Worm (Caenorhabditis elegans) whole organism, L2 larva: ENCODE data around the gene syp-2.

Experiments
- C34F6.9 ChIP-seq: fragments of 150-350 bp; optimal IDR thresholded peaks from 2 replicates; lab custom pipeline; 2014; ENCODE audit warnings: missing biosample characterization, missing genetic modification characterization
- Y55F3AM.14 ChIP-seq: fragments of 200-800 bp; sonication (Bioruptor generic); optimal IDR thresholded peaks from 2 replicates; lab custom pipeline; 2018; ENCODE audit warnings: mild to moderate bottlenecking, missing genetic modification characterization, missing compliant biosample characterization
- dmd-4 ChIP-seq: sonication (generic microtip); optimal IDR thresholded peaks from 2 replicates; lab custom pipeline; 2017; ENCODE audit warnings: missing biosample characterization, missing genetic modification characterization
- egl-27 ChIP-seq: sonication (generic microtip); optimal IDR thresholded peaks from 3 replicates; lab custom pipeline; 2017; ENCODE audit warnings: missing biosample characterization, missing genetic modification reagents, missing genetic modification characterization
- elt-1 ChIP-seq: fragments of 150-350 bp; optimal IDR thresholded peaks from 2 replicates; lab custom pipeline; 2014; ENCODE audit warnings: missing biosample characterization, missing genetic modification characterization
- fos-1 ChIP-seq: fragments of 150-350 bp; optimal IDR thresholded peaks from 2 replicates; lab custom pipeline; 2014; ENCODE audit warnings: missing biosample characterization, missing genetic modification characterization
- lin-11 ChIP-seq: fragments of 150-350 bp; sonication (generic microtip); optimal IDR thresholded peaks from 2 replicates; lab custom pipeline; 2014; ENCODE audit warnings: missing biosample characterization, missing genetic modification characterization, inconsistent platforms, mixed read lengths
- lin-13 ChIP-seq: fragments of 150-350 bp; optimal IDR thresholded peaks from 2 replicates; lab custom pipeline; 2014; ENCODE audit warnings: missing biosample characterization, missing genetic modification reagents, missing genetic modification characterization
- mbf-1 ChIP-seq: sonication (generic microtip); optimal IDR thresholded peaks from 2 replicates; lab custom pipeline; 2017; ENCODE audit warnings: missing biosample characterization, missing genetic modification characterization
- nhr-23 ChIP-seq: fragments of 150-350 bp; optimal IDR thresholded peaks from 2 replicates; lab custom pipeline; 2014; ENCODE audit warnings: missing biosample characterization, missing genetic modification reagents, missing genetic modification characterization
- nhr-237 ChIP-seq: fragments of 150-350 bp; optimal IDR thresholded peaks from 2 replicates; lab custom pipeline; 2014; ENCODE audit warnings: missing biosample characterization, missing genetic modification characterization
- sem-4 ChIP-seq: fragments of 150-350 bp; optimal IDR thresholded peaks from 2 replicates; lab custom pipeline; 2014; ENCODE audit warnings: missing biosample characterization, missing genetic modification reagents, missing genetic modification characterization
- skn-1 ChIP-seq: sonication (generic microtip); optimal IDR thresholded peaks from 2 replicates; lab custom pipeline; 2017; ENCODE audit warnings: missing biosample characterization, missing genetic modification characterization
- unc-62 ChIP-seq: fragments of 150-350 bp; optimal IDR thresholded peaks from 2 replicates; lab custom pipeline; 2014; ENCODE audit warnings: missing biosample characterization, missing genetic modification reagents, missing genetic modification characterization

DNA sequence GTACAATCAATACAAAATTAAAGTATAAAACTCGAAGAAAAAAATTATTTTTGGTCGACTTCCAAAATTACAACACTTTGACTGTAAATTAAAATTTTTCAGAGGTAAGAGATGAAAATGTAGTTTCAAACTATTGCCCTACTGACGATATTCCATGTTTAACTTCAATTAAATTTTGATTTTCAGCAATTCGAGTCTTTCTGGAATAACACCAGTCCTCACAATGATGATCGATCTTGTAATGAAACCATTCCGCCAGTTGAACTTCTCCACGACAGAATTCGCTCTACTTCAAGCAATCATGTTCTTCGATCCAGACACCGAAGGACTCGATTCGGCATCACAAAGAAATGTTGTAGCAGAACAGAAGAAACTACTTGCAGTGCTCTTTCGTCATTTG is 27.2 kb upstream of the syp-2 start:
- TF ChIP-seq dmd-4 (tag; lab: Kevin White, UChicago) (no peak), elt-1 (tag; lab: Kevin White, UChicago) (no peak), lin-13 (no peak), sem-4 (tag; lab: Kevin White, UChicago) (no peak), skn-1 (no peak), unc-62 (GFP tag; lab: Kevin White, UChicago) (no peak), mbf-1 (no peak), lin-11 (no peak), egl-27 (tag; lab: Kevin White, UChicago) (no peak), nhr-237 (tag; lab: Kevin White, UChicago) (no peak), nhr-23 (tag; lab: Kevin White, UChicago) (no peak), Y55F3AM.14 (GFP tag; lab: Kevin White, UChicago) (no peak), C34F6.9 (no peak), fos-1 (tag; lab: Kevin White, UChicago) (no peak)
